Worm (Caenorhabditis elegans) whole organism, L1 larva: ENCODE data around the gene C18G1.6.

Experiments
- C16A3.4 ChIP-seq: fragments of 150-350 bp; optimal IDR thresholded peaks from 2 replicates; lab custom pipeline; 2014; ENCODE audit warnings: missing biosample characterization, missing genetic modification characterization
- alr-1 ChIP-seq: fragments of 200-800 bp; sonication (Bioruptor generic); optimal IDR thresholded peaks from 2 replicates; lab custom pipeline; 2018; ENCODE audit warnings: borderline replicate concordance, mild to moderate bottlenecking, missing genetic modification characterization, missing compliant biosample characterization
- blmp-1 ChIP-seq: fragments of 150-350 bp; optimal IDR thresholded peaks from 2 replicates; lab custom pipeline; 2014; ENCODE audit warnings: missing biosample characterization, missing genetic modification characterization
- ceh-63 ChIP-seq: fragments of 200-800 bp; sonication (Bioruptor generic); optimal IDR thresholded peaks from 2 replicates; lab custom pipeline; 2018; ENCODE audit warnings: mild to moderate bottlenecking, missing genetic modification characterization, missing compliant biosample characterization
- ceh-90 ChIP-seq: sonication (generic microtip); optimal IDR thresholded peaks from 2 replicates; lab custom pipeline; 2016; ENCODE audit warnings: missing genetic modification characterization, missing compliant biosample characterization
- dpl-1 ChIP-seq, 3 experiments: fragments of 150-350 bp in 2 of 3; sonication (generic microtip) in 1 of 3; optimal IDR thresholded peaks; 2 replicates each; lab custom pipeline; 2014 to 2017; ENCODE audit warnings: missing biosample characterization in 3 of 3, missing genetic modification characterization in 3 of 3, missing genetic modification reagents in 3 of 3
- dsc-1 ChIP-seq: sonication (generic microtip); optimal IDR thresholded peaks from 2 replicates; lab custom pipeline; 2016; ENCODE audit warnings: mild to moderate bottlenecking, missing genetic modification characterization, missing compliant biosample characterization
- efl-1 ChIP-seq, 4 experiments: fragments of 150-350 bp; optimal IDR thresholded peaks in 3 of 4; peaks in 1 of 4; 1 replicate in 1 of 4; 2 replicates in 3 of 4; lab custom pipeline; 2014; ENCODE audit warnings: missing biosample characterization in 2 of 4, missing genetic modification characterization in 2 of 4, missing genetic modification reagents in 2 of 4
- elt-2 ChIP-seq: sonication (generic microtip); optimal IDR thresholded peaks from 2 replicates; lab custom pipeline; 2016; ENCODE audit warnings: missing genetic modification characterization, mild to moderate bottlenecking, inconsistent platforms, missing compliant biosample characterization, missing genetic modification reagents
- elt-3 ChIP-seq, 6 experiments: fragments of 150-350 bp in 1 of 6; sonication (generic microtip); optimal IDR thresholded peaks; 2 replicates each; lab custom pipeline; 2017 to 2018; ENCODE audit warnings: missing biosample characterization in 6 of 6, missing genetic modification characterization in 6 of 6, inconsistent platforms in 1 of 6
- fkh-10 ChIP-seq: sonication (generic microtip); optimal IDR thresholded peaks from 2 replicates; lab custom pipeline; 2017; ENCODE audit warnings: missing biosample characterization, missing genetic modification reagents, missing genetic modification characterization
- fos-1 ChIP-seq: fragments of 150-350 bp; optimal IDR thresholded peaks from 2 replicates; lab custom pipeline; 2014; ENCODE audit warnings: missing biosample characterization, missing genetic modification characterization
- grh-1 ChIP-seq: fragments of 200-800 bp; sonication (Bioruptor generic); IDR thresholded peaks from 2 replicates; pipeline ENCODE4 v1.3.6; 2022; ENCODE audit warnings: missing genetic modification reagents, missing genetic modification characterization, missing compliant biosample characterization
- hpl-2 ChIP-seq: fragments of 150-350 bp; optimal IDR thresholded peaks from 2 replicates; lab custom pipeline; 2014; ENCODE audit warnings: missing biosample characterization, missing genetic modification reagents, missing genetic modification characterization
- jun-1 ChIP-seq: fragments of 150-350 bp; optimal IDR thresholded peaks from 2 replicates; lab custom pipeline; 2014; ENCODE audit warnings: missing biosample characterization, missing genetic modification reagents, missing genetic modification characterization
- lin-13 ChIP-seq: fragments of 150-350 bp; optimal IDR thresholded peaks from 2 replicates; lab custom pipeline; 2014; ENCODE audit warnings: missing biosample characterization, missing genetic modification reagents, missing genetic modification characterization
- lin-14 ChIP-seq: fragments of 200-800 bp; sonication (Bioruptor generic); optimal IDR thresholded peaks from 2 replicates; lab custom pipeline; 2018; ENCODE audit warnings: mild to moderate bottlenecking, missing genetic modification characterization, moderate library complexity, missing compliant biosample characterization
- lin-15B ChIP-seq: fragments of 150-350 bp; sonication (generic microtip); optimal IDR thresholded peaks from 3 replicates; lab custom pipeline; 2014; ENCODE audit warnings: missing biosample characterization, missing genetic modification characterization
- lin-35 ChIP-seq, 2 experiments: fragments of 150-350 bp; optimal IDR thresholded peaks; 2 replicates each; lab custom pipeline; 2014; ENCODE audit warnings: missing biosample characterization in 2 of 2, missing genetic modification characterization in 2 of 2, missing genetic modification reagents in 2 of 2
- lsy-2 ChIP-seq, 2 experiments: fragments of 150-350 bp; optimal IDR thresholded peaks; 2 replicates each; lab custom pipeline; 2014; ENCODE audit warnings: missing biosample characterization in 2 of 2, missing genetic modification characterization in 2 of 2
- mep-1 ChIP-seq: fragments of 150-350 bp; optimal IDR thresholded peaks from 2 replicates; lab custom pipeline; 2014; ENCODE audit warnings: missing biosample characterization, missing genetic modification characterization
- nhr-11 ChIP-seq: fragments of 150-350 bp; optimal IDR thresholded peaks from 2 replicates; lab custom pipeline; 2014; ENCODE audit warnings: missing biosample characterization, missing genetic modification characterization
- nhr-20 ChIP-seq: sonication (generic microtip); optimal IDR thresholded peaks from 2 replicates; lab custom pipeline; 2016; ENCODE audit warnings: mild to moderate bottlenecking, missing genetic modification characterization, missing compliant biosample characterization
- nhr-47 ChIP-seq: sonication (generic microtip); optimal IDR thresholded peaks from 2 replicates; lab custom pipeline; 2016; ENCODE audit warnings: mild to moderate bottlenecking, missing genetic modification characterization, moderate library complexity, missing compliant biosample characterization
- nhr-77 ChIP-seq: fragments of 150-350 bp; optimal IDR thresholded peaks from 2 replicates; lab custom pipeline; 2014; ENCODE audit warnings: missing biosample characterization, missing genetic modification characterization
- nhr-84 ChIP-seq: sonication (generic microtip); optimal IDR thresholded peaks from 2 replicates; lab custom pipeline; 2017; ENCODE audit warnings: missing biosample characterization, missing genetic modification characterization
- nhr-85 ChIP-seq: sonication (generic microtip); peaks from one replicate; lab custom pipeline; 2016; ENCODE audit warnings: missing genetic modification characterization, inconsistent platforms, missing compliant biosample characterization
- nhr-90 ChIP-seq: sonication (generic microtip); optimal IDR thresholded peaks from 2 replicates; lab custom pipeline; 2016; ENCODE audit warnings: mild to moderate bottlenecking, missing genetic modification characterization, missing compliant biosample characterization; ENCODE audit not compliant: poor library complexity
- pax-3 ChIP-seq: fragments of 200-800 bp; sonication (Bioruptor generic); optimal IDR thresholded peaks from 2 replicates; lab custom pipeline; 2018; ENCODE audit warnings: mild to moderate bottlenecking, missing genetic modification characterization, moderate library complexity, missing compliant biosample characterization
- rnt-1 ChIP-seq: sonication (generic microtip); optimal IDR thresholded peaks from 2 replicates; lab custom pipeline; 2016; ENCODE audit warnings: mild to moderate bottlenecking, missing genetic modification characterization, moderate library complexity, missing compliant biosample characterization
- snu-23 ChIP-seq: sonication (generic microtip); optimal IDR thresholded peaks from 2 replicates; lab custom pipeline; 2016; ENCODE audit warnings: missing genetic modification characterization, missing compliant biosample characterization
- sox-4 ChIP-seq: sonication (generic microtip); optimal IDR thresholded peaks from 2 replicates; lab custom pipeline; 2016; ENCODE audit warnings: missing genetic modification characterization, missing compliant biosample characterization
- unc-130 ChIP-seq: fragments of 150-350 bp; optimal IDR thresholded peaks from 2 replicates; lab custom pipeline; 2017; ENCODE audit warnings: missing biosample characterization, missing genetic modification characterization, inconsistent platforms
- unc-30 ChIP-seq: sonication (generic microtip); optimal IDR thresholded peaks from 2 replicates; lab custom pipeline; 2017; ENCODE audit warnings: missing biosample characterization, missing genetic modification characterization
- unc-62 ChIP-seq: fragments of 150-350 bp; optimal IDR thresholded peaks from 2 replicates; lab custom pipeline; 2014; ENCODE audit warnings: missing biosample characterization, missing genetic modification reagents, missing genetic modification characterization
- unc-86 ChIP-seq: sonication (generic microtip); optimal IDR thresholded peaks from 2 replicates; lab custom pipeline; 2016; ENCODE audit warnings: missing genetic modification characterization, missing compliant biosample characterization
- vab-15 ChIP-seq: sonication (generic microtip); optimal IDR thresholded peaks from 2 replicates; lab custom pipeline; 2017; ENCODE audit warnings: missing genotype, mild to moderate bottlenecking, missing genetic modification characterization, missing compliant biosample characterization
- xbp-1 ChIP-seq: sonication (generic microtip); optimal IDR thresholded peaks from 2 replicates; lab custom pipeline; 2016; ENCODE audit warnings: missing genetic modification characterization, missing compliant biosample characterization

C18G1.6 gene

ce11 chrV:4733952-4734351 lies 16.4 kb upstream of the C18G1.6 start:
- TF ChIP-seq efl-1 (optimal IDR thresholded peaks at IDR 0.05; lab: Kevin White, UChicago) (no peak), efl-1 (GFP tag; optimal IDR thresholded peaks at IDR 0.05 in 1 of 2; lab: Kevin White, UChicago) (no peak), dsc-1 (tag; lab: Kevin White, UChicago) (no peak), vab-15 (tag; lab: Kevin White, UChicago) (no peak), lin-13 (GFP tag; lab: Kevin White, UChicago) (no peak)

DNA sequence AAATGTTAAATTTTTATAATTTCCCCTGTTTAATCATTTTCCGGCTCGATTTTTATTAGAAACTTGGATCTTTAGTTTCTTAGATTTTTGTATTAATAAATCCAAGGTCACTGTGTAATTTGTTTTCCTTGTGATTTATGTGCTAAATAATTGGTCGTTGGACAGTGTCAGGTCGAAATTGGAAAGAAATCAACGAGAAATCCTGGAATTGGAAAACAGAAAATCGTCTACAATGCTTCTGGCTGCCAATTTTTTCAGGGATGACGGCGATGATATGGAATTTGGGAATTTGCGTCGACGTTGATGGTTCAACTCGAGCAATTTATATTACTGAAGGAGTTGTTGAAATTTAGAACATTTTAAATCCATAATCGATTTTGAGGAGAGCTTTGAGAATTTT lies 15.8 kb upstream of the C18G1.6 start:
- no peak for TF ChIP-seq snu-23 (GFP tag; lab: Kevin White, UChicago)
- no peak for TF ChIP-seq ceh-90 (tag; lab: Kevin White, UChicago)

DNA sequence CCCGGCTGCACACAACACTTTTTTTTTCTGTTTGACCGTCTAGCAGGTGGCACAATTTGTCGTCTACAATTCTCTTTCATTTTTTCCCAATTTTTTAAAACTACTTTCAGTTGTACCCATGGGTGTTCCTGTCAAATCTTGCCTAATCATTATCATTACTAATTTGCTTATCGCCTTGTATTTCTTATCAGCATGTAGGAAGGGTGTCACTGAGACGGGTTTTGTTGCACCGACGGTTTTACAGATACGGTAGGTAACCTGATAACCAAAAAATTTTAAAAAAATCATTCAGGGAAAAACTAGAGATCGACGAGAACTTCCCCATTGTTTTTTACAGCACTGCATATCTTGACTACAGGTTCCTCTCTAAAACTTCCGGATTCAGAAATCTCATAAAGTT lies 12.7 kb upstream of the C18G1.6 start, which contains the start of gene F39G3.2:
TSS of gene F39G3.2 (plus strand) at position 105 of the 400 bp plus-strand sequence.
- TF ChIP-seq jun-1, result peak; percentile 18
- TF ChIP-seq lin-14 (GFP tag; lab: Kevin White, UChicago), result no peak
- peak; percentile 62 for TF ChIP-seq elt-2 (tag; lab: Kevin White, UChicago)

DNA sequence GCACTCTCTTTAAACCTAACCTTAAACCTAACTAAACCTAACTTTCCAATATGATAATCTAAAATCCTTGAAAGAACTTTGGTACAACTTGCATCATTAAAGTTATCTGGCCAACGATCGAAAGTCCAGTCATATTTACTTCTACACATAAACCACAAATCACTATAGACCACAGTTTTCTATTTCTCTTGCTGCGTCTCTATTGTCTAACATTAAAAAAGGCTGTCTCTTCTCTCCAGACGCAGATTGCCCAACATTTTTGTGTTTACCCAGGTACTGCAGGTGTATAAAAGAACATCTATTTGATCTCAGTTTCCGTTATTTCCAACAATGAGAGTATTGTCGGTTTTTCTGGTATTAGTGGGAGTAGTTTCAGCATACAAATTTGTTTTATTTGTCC lies 8.2 kb upstream of the C18G1.6 start, which contains the start of gene ugt-61:
TSS of gene ugt-61 (plus strand) at position 233 of the 400 bp plus-strand sequence.
- TF ChIP-seq fkh-10 (GFP tag; lab: Kevin White, UChicago) (no peak), pax-3 (tag; lab: Kevin White, UChicago) (no peak), blmp-1 (tag; lab: Kevin White, UChicago) (peak; percentile 33), nhr-84 (tag; lab: Kevin White, UChicago) (no peak), xbp-1 (tag; lab: Kevin White, UChicago) (no peak), unc-130 (tag; lab: Kevin White, UChicago) (no peak), nhr-47 (tag; lab: Kevin White, UChicago) (no peak), mep-1 (peak; percentile 13), dpl-1 (GFP tag; optimal IDR thresholded peaks at IDR 0.05; lab: Kevin White, UChicago) (peak in 1 of 3 experiments; percentile 2), unc-30 (tag; lab: Kevin White, UChicago) (no peak), unc-86 (tag; lab: Kevin White, UChicago) (no peak), lin-15B (tag; lab: Kevin White, UChicago) (no peak), grh-1 (GFP tag; lab: Robert Waterston, UW) (no peak), hpl-2 (no peak), elt-2 (tag; lab: Kevin White, UChicago) (no peak), nhr-11 (no peak), ceh-63 (GFP tag; lab: Kevin White, UChicago) (no peak), C16A3.4 (no peak), rnt-1 (tag; lab: Kevin White, UChicago) (peak; percentile 22), nhr-77 (tag; lab: Kevin White, UChicago) (peak; percentile 29), snu-23 (GFP tag; lab: Kevin White, UChicago) (peak; percentile 41), sox-4 (tag; lab: Kevin White, UChicago) (no peak), dsc-1 (tag; lab: Kevin White, UChicago) (no peak), unc-62 (GFP tag; lab: Kevin White, UChicago) (no peak), nhr-90 (tag; lab: Kevin White, UChicago) (peak; percentile 21), fos-1 (tag; lab: Kevin White, UChicago) (no peak), alr-1 (tag; lab: Kevin White, UChicago) (no peak), efl-1 (optimal IDR thresholded peaks at IDR 0.05; lab: Kevin White, UChicago) (peak in 1 of 2 experiments; percentile 10), efl-1 (GFP tag; optimal IDR thresholded peaks at IDR 0.05 in 1 of 2; lab: Kevin White, UChicago) (peak in 1 of 2 experiments; percentile 93), lin-35 (GFP tag; optimal IDR thresholded peaks at IDR 0.05; lab: Kevin White, UChicago) (peak in 1 of 2 experiments; percentile 15), lsy-2 (tag; optimal IDR thresholded peaks at IDR 0.05; lab: Kevin White, UChicago) (no peak), nhr-20 (peak; percentile 61), lin-14 (GFP tag; lab: Kevin White, UChicago) (peak; percentile 73), elt-3 (tag; optimal IDR thresholded peaks at IDR 0.05; lab: Kevin White, UChicago) (peak in 1 of 6 experiments; percentile 9), nhr-85 (tag; lab: Kevin White, UChicago) (peak; percentile 81)
